Worm (Caenorhabditis elegans) whole organism, midembryonic: ENCODE measurements around the gene srlf-2.

Experiments
- flt-1 ChIP-seq: fragments of 200-800 bp; sonication (Bioruptor generic); IDR thresholded peaks from 2 replicates; pipeline ENCODE4 v1.3.6; 2022; ENCODE audit warnings: missing genetic modification characterization, missing compliant biosample characterization
- klf-2 ChIP-seq: fragments of 200-800 bp; sonication (Bioruptor generic); conservative IDR thresholded peaks from 2 replicates; pipeline ENCODE4 v1.3.6; 2022; ENCODE audit warnings: missing genetic modification reagents, missing genetic modification characterization, missing compliant biosample characterization
- ref-1 ChIP-seq: fragments of 200-800 bp; sonication (Bioruptor generic); conservative IDR thresholded peaks from 2 replicates; pipeline ENCODE4 v1.3.6; 2022; ENCODE audit warnings: missing genetic modification reagents, missing genetic modification characterization, missing compliant biosample characterization
- tab-1 ChIP-seq: fragments of 200-800 bp; sonication (Bioruptor generic); IDR thresholded peaks from 2 replicates; pipeline ENCODE4 v1.3.6; 2022; ENCODE audit warnings: missing genetic modification characterization, missing compliant biosample characterization
- ztf-23 ChIP-seq: fragments of 200-800 bp; sonication (Bioruptor generic); IDR thresholded peaks from 2 replicates; pipeline ENCODE4 v1.3.6; 2022; ENCODE audit warnings: missing genetic modification reagents, missing genetic modification characterization, missing compliant biosample characterization
- ztf-29 ChIP-seq: fragments of 200-800 bp; sonication (Bioruptor generic); IDR thresholded peaks from 2 replicates; pipeline ENCODE4 v1.3.6; 2022; ENCODE audit warnings: missing genetic modification reagents, missing genetic modification characterization, missing compliant biosample characterization

DNA sequence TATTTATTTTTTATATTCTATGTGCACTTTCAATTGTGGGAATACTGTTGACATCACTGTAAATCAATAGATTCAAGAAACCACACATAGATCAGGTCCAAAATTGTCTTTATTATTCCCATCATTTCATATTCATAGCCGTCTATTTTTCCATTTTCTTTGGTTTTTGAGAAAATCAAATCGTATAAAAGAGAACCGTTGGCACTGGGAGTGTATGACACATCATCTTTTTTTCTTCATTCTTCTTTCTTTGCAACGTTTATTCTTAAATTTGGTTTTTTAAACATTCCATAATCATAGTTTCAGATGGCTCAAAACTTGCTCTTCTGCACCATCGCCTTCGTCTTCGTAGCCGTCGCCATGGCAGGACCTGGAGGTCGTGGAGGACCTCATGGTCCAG, at the start of gene srlf-2:
- no peak for TF ChIP-seq klf-2 (GFP tag; lab: Robert Waterston, UW)
- TF ChIP-seq flt-1 (GFP tag; lab: Robert Waterston, UW) = no peak
- TF ChIP-seq ref-1 (GFP tag; lab: Robert Waterston, UW) = no peak
- TF ChIP-seq tab-1 (GFP tag; lab: Robert Waterston, UW) = no peak
- TF ChIP-seq ztf-23 (GFP tag; lab: Robert Waterston, UW) = no peak
- TF ChIP-seq ztf-29 (GFP tag; lab: Robert Waterston, UW) = no peak
